Fruit fly (Drosophila melanogaster) whole organism, adult: Measurements from ENCODE around the gene ICA69.

Experiments
- CG11617 ChIP-seq: fragments of 200-800 bp; sonication (Bioruptor generic); optimal IDR thresholded peaks from 2 replicates; lab custom pipeline; 2017; ENCODE audit warnings: mild to moderate bottlenecking, missing biosample characterization, missing genetic modification reagents, missing genetic modification characterization
- CG12768 ChIP-seq: fragments of 200-800 bp; sonication (Bioruptor generic); optimal IDR thresholded peaks from 2 replicates; lab custom pipeline; 2017; ENCODE audit warnings: missing biosample characterization, missing genetic modification characterization, mild to moderate bottlenecking, moderate library complexity, missing genetic modification reagents
- CG14711 ChIP-seq: fragments of 200-800 bp; sonication (Bioruptor generic); optimal IDR thresholded peaks from 2 replicates; lab custom pipeline; 2018; ENCODE audit warnings: missing biosample characterization, mild to moderate bottlenecking, missing genetic modification characterization, moderate library complexity
- CG1620 ChIP-seq: fragments of 200-800 bp; sonication (Bioruptor generic); optimal IDR thresholded peaks from 2 replicates; lab custom pipeline; 2016; ENCODE audit warnings: missing biosample characterization, missing genetic modification characterization
- CG33017 ChIP-seq: fragments of 200-800 bp; sonication (Bioruptor generic); optimal IDR thresholded peaks from 2 replicates; lab custom pipeline; 2018; ENCODE audit warnings: missing biosample characterization, mild to moderate bottlenecking, missing genetic modification characterization, moderate library complexity
- CG5204 ChIP-seq: fragments of 200-800 bp; sonication (Bioruptor generic); optimal IDR thresholded peaks from 2 replicates; lab custom pipeline; 2016; ENCODE audit warnings: missing biosample characterization, missing genetic modification characterization
- CG7045 ChIP-seq: fragments of 200-800 bp; sonication (Bioruptor generic); optimal IDR thresholded peaks from 2 replicates; lab custom pipeline; 2017; ENCODE audit warnings: missing biosample characterization, mild to moderate bottlenecking, missing genetic modification characterization
- CG7101 ChIP-seq: fragments of 200-800 bp; sonication (Bioruptor generic); optimal IDR thresholded peaks from 2 replicates; lab custom pipeline; 2018; ENCODE audit warnings: missing biosample characterization, mild to moderate bottlenecking, missing genetic modification characterization, moderate library complexity
- Clk ChIP-seq: fragments of 200-800 bp; sonication (Bioruptor generic); optimal IDR thresholded peaks from 2 replicates; lab custom pipeline; 2017; ENCODE audit warnings: missing biosample characterization, missing genetic modification characterization
- Crg-1 ChIP-seq: fragments of 200-800 bp; sonication (Bioruptor generic); optimal IDR thresholded peaks from 2 replicates; lab custom pipeline; 2016; ENCODE audit warnings: missing biosample characterization, missing genetic modification characterization
- Hr96 ChIP-seq: fragments of 200-800 bp; sonication (Bioruptor generic); optimal IDR thresholded peaks from 2 replicates; lab custom pipeline; 2016; ENCODE audit warnings: missing biosample characterization, missing genetic modification characterization
- Mnt ChIP-seq: fragments of 200-800 bp; sonication (Bioruptor generic); optimal IDR thresholded peaks from 2 replicates; lab custom pipeline; 2016; ENCODE audit warnings: missing biosample characterization, mild to moderate bottlenecking, missing genetic modification characterization
- bab1 ChIP-seq: fragments of 200-800 bp; sonication (Bioruptor generic); optimal IDR thresholded peaks from 3 replicates; lab custom pipeline; 2019; ENCODE audit warnings: missing biosample characterization, mild to moderate bottlenecking, missing genetic modification characterization, moderate library complexity
- cic ChIP-seq: fragments of 200-800 bp; sonication (Bioruptor generic); optimal IDR thresholded peaks from 2 replicates; lab custom pipeline; 2017; ENCODE audit warnings: missing biosample characterization, mild to moderate bottlenecking, missing genetic modification characterization, moderate library complexity
- cnc ChIP-seq, 2 experiments: fragments of >200 bp; optimal IDR thresholded peaks; 2 replicates each; lab custom pipeline; 2017
- kay ChIP-seq: fragments of 200-800 bp; sonication (Bioruptor generic); peaks from one replicate; lab custom pipeline; 2016; ENCODE audit warnings: missing biosample characterization, missing genetic modification characterization, borderline replicate concordance
- ovo ChIP-seq: fragments of 200-800 bp; sonication (Bioruptor generic); optimal IDR thresholded peaks from 2 replicates; lab custom pipeline; 2016; ENCODE audit warnings: missing biosample characterization, missing genetic modification characterization
- pad ChIP-seq: fragments of 200-800 bp; sonication (Bioruptor generic); optimal IDR thresholded peaks from 3 replicates; lab custom pipeline; 2017; ENCODE audit warnings: missing biosample characterization, missing genetic modification characterization, mild to moderate bottlenecking, moderate library complexity, missing genetic modification reagents
- tj ChIP-seq: fragments of 200-800 bp; sonication (Bioruptor generic); optimal IDR thresholded peaks from 3 replicates; lab custom pipeline; 2017; ENCODE audit warnings: missing biosample characterization, mild to moderate bottlenecking, missing genetic modification characterization, moderate library complexity
- toe ChIP-seq: fragments of 200-800 bp; sonication (Bioruptor generic); optimal IDR thresholded peaks from 2 replicates; lab custom pipeline; 2016; ENCODE audit warnings: missing biosample characterization, missing genetic modification characterization

The ICA69 gene

dm6 chr3L:21101316-21101715 is 29.9 kb upstream of the ICA69 start:
- no peak for TF ChIP-seq bab1 (GFP tag; lab: Kevin White, UChicago)
- no peak for TF ChIP-seq cnc (optimal IDR thresholded peaks at IDR 0.05; lab: Kevin White, UChicago)
- TF ChIP-seq CG7045 (GFP tag; lab: Kevin White, UChicago) = no peak
- TF ChIP-seq kay (GFP tag; lab: Kevin White, UChicago) = no peak
- no peak for TF ChIP-seq Clk (GFP tag; lab: Kevin White, UChicago)

dm6 chr3L:21104338-21105018 is 26.8 kb upstream of the ICA69 start:
- TF ChIP-seq tj (GFP tag; lab: Kevin White, UChicago) = peak; percentile 16
- no peak for TF ChIP-seq kay (GFP tag; lab: Kevin White, UChicago)

- TF ChIP-seq ovo (GFP tag; lab: Kevin White, UChicago) = no peak
- TF ChIP-seq cic = no peak
- TF ChIP-seq CG7101 (tag; lab: Kevin White, UChicago) = no peak
- no peak for TF ChIP-seq CG1620 (GFP tag; lab: Kevin White, UChicago)
- TF ChIP-seq CG33017 (tag; lab: Kevin White, UChicago) = no peak
- no peak for TF ChIP-seq tj (GFP tag; lab: Kevin White, UChicago)
- TF ChIP-seq Crg-1 (GFP tag; lab: Kevin White, UChicago) = no peak
- TF ChIP-seq Clk (GFP tag; lab: Kevin White, UChicago) = no peak
- no peak for TF ChIP-seq CG14711
- no peak for TF ChIP-seq pad (GFP tag; lab: Kevin White, UChicago)
- TF ChIP-seq toe = no peak
- no peak for TF ChIP-seq Hr96 (GFP tag; lab: Kevin White, UChicago)
Observed at dm6 chr3L:21106883-21107282, 24.4 kb upstream of the ICA69 start.

dm6 chr3L:21108454-21108853 is 22.8 kb upstream of the ICA69 start:
- TF ChIP-seq cic (no peak), Hr96 (GFP tag; lab: Kevin White, UChicago) (no peak), cnc (optimal IDR thresholded peaks at IDR 0.05; lab: Kevin White, UChicago) (no peak), kay (GFP tag; lab: Kevin White, UChicago) (no peak), Mnt (no peak), bab1 (GFP tag; lab: Kevin White, UChicago) (no peak), CG14711 (no peak), Clk (GFP tag; lab: Kevin White, UChicago) (no peak)

- TF ChIP-seq cnc (optimal IDR thresholded peaks at IDR 0.05; lab: Kevin White, UChicago) (no peak), pad (GFP tag; lab: Kevin White, UChicago) (no peak), Mnt (no peak), CG5204 (no peak), CG7045 (GFP tag; lab: Kevin White, UChicago) (no peak), Hr96 (GFP tag; lab: Kevin White, UChicago) (no peak), CG1620 (GFP tag; lab: Kevin White, UChicago) (no peak), Crg-1 (GFP tag; lab: Kevin White, UChicago) (no peak), kay (GFP tag; lab: Kevin White, UChicago) (no peak), bab1 (GFP tag; lab: Kevin White, UChicago) (no peak), CG14711 (no peak), CG7101 (tag; lab: Kevin White, UChicago) (no peak), ovo (GFP tag; lab: Kevin White, UChicago) (no peak), CG33017 (tag; lab: Kevin White, UChicago) (no peak), cic (no peak), tj (GFP tag; lab: Kevin White, UChicago) (no peak), CG12768 (GFP tag; lab: Kevin White, UChicago) (no peak), CG11617 (GFP tag; lab: Kevin White, UChicago) (no peak), Clk (GFP tag; lab: Kevin White, UChicago) (no peak)
Observed at dm6 chr3L:21113061-21113460, 18.2 kb upstream of the ICA69 start.

- TF ChIP-seq bab1 (GFP tag; lab: Kevin White, UChicago) (no peak), ovo (GFP tag; lab: Kevin White, UChicago) (no peak), CG1620 (GFP tag; lab: Kevin White, UChicago) (no peak), Clk (GFP tag; lab: Kevin White, UChicago) (no peak), CG11617 (GFP tag; lab: Kevin White, UChicago) (no peak), CG12768 (GFP tag; lab: Kevin White, UChicago) (no peak), pad (GFP tag; lab: Kevin White, UChicago) (no peak), Crg-1 (GFP tag; lab: Kevin White, UChicago) (no peak), CG5204 (no peak), cic (no peak), CG14711 (no peak), CG7045 (GFP tag; lab: Kevin White, UChicago) (no peak), Hr96 (GFP tag; lab: Kevin White, UChicago) (no peak), Mnt (no peak), kay (GFP tag; lab: Kevin White, UChicago) (no peak)
Observed at dm6 chr3L:21118602-21119001, 12.6 kb upstream of the ICA69 start.

- TF ChIP-seq CG7101 (tag; lab: Kevin White, UChicago) (no peak), Crg-1 (GFP tag; lab: Kevin White, UChicago) (no peak), Clk (GFP tag; lab: Kevin White, UChicago) (no peak), cnc (optimal IDR thresholded peaks at IDR 0.05; lab: Kevin White, UChicago) (no peak), CG11617 (GFP tag; lab: Kevin White, UChicago) (no peak), CG5204 (no peak), cic (no peak), CG12768 (GFP tag; lab: Kevin White, UChicago) (no peak), kay (GFP tag; lab: Kevin White, UChicago) (no peak), CG7045 (GFP tag; lab: Kevin White, UChicago) (no peak), Mnt (no peak), ovo (GFP tag; lab: Kevin White, UChicago) (no peak), bab1 (GFP tag; lab: Kevin White, UChicago) (no peak), pad (GFP tag; lab: Kevin White, UChicago) (no peak), Hr96 (GFP tag; lab: Kevin White, UChicago) (no peak), toe (no peak), CG1620 (GFP tag; lab: Kevin White, UChicago) (no peak), CG14711 (no peak)
Observed at dm6 chr3L:21121353-21121752, 9.9 kb upstream of the ICA69 start, which contains the start of gene CG43938. Gene CG43938, plus strand, starts transcription at chr3L:21121653.
